Fruit fly (Drosophila melanogaster) whole organism, embryonic: ENCODE data around the gene CG15773.

Experiments
- Bdp1 ChIP-seq: fragments of 200-800 bp; sonication (Bioruptor generic); optimal IDR thresholded peaks from 3 replicates; lab custom pipeline; 2016; ENCODE audit warnings: missing biosample characterization, missing genetic modification characterization
- C15 ChIP-seq: fragments of 200-800 bp; sonication (Bioruptor generic); IDR thresholded peaks from 3 replicates; pipeline ENCODE4 v1.3.6; 2022; ENCODE audit warnings: missing biosample characterization, missing genetic modification characterization
- CG10462 ChIP-seq: fragments of 200-800 bp; sonication (Bioruptor generic); optimal IDR thresholded peaks from 2 replicates; lab custom pipeline; 2016; ENCODE audit warnings: missing biosample characterization, missing genetic modification characterization
- CG11093 ChIP-seq: fragments of 200-800 bp; sonication (Bioruptor generic); IDR thresholded peaks from 3 replicates; pipeline ENCODE4 v1.3.6; 2022; ENCODE audit warnings: missing biosample characterization, missing genetic modification characterization
- CG12299 ChIP-seq: fragments of 200-800 bp; sonication (Bioruptor generic); optimal IDR thresholded peaks from 2 replicates; lab custom pipeline; 2018; ENCODE audit warnings: missing biosample characterization, mild to moderate bottlenecking, missing genetic modification characterization
- CG15073 ChIP-seq: fragments of 200-800 bp; sonication (Bioruptor generic); optimal IDR thresholded peaks from 2 replicates; lab custom pipeline; 2016; ENCODE audit warnings: missing biosample characterization, missing genetic modification characterization
- CG4730 ChIP-seq: fragments of 200-800 bp; sonication (Bioruptor generic); IDR thresholded peaks from 2 replicates; pipeline ENCODE4 v1.3.6; 2022; ENCODE audit warnings: missing biosample characterization, missing genetic modification characterization
- CG8924 ChIP-seq: fragments of 200-800 bp; optimal IDR thresholded peaks from 3 replicates; lab custom pipeline; 2019; ENCODE audit warnings: missing biosample characterization, mild to moderate bottlenecking, missing genetic modification characterization, moderate library complexity
- Dll ChIP-seq: fragments of 200-800 bp; sonication (Bioruptor generic); IDR thresholded peaks from 4 replicates; pipeline ENCODE4 v1.3.6; 2022; ENCODE audit warnings: missing biosample characterization, missing genetic modification characterization; ENCODE audit not compliant: partially characterized antibody
- Jarid2 ChIP-seq: fragments of 200-800 bp; sonication (Bioruptor generic); optimal IDR thresholded peaks from 3 replicates; lab custom pipeline; 2017; ENCODE audit warnings: mild to moderate bottlenecking, missing biosample characterization, missing genetic modification reagents, missing genetic modification characterization
- Poxn ChIP-seq: fragments of 200-800 bp; sonication (Bioruptor generic); IDR thresholded peaks from 2 replicates; pipeline ENCODE4 v1.3.6; 2022; ENCODE audit warnings: missing biosample characterization, missing genetic modification characterization
- gt ChIP-seq: fragments of 200-800 bp; sonication (Bioruptor generic); IDR thresholded peaks from 2 replicates; pipeline ENCODE4 v1.3.6; 2022; ENCODE audit warnings: missing biosample characterization, missing genetic modification characterization
- vvl ChIP-seq: fragments of 200-800 bp; sonication (Bioruptor generic); IDR thresholded peaks from 2 replicates; pipeline ENCODE4 v1.3.6; 2022; ENCODE audit warnings: missing biosample characterization, missing genetic modification characterization

dm6 chrX:5696436-5697022 lies 36.0 kb upstream of the CG15773 start:
- TF ChIP-seq CG12299 (tag; lab: Kevin White, UChicago) (peak; percentile 79), gt (GFP tag; lab: Robert Waterston, UW) (peak; percentile 83), Bdp1 (peak; percentile 90), Poxn (GFP tag; lab: Robert Waterston, UW) (peak; percentile 49; the same call in 1 of the 2 replicates), Dll (no peak), CG11093 (GFP tag; lab: Robert Waterston, UW) (peak; percentile 93), CG4730 (GFP tag; lab: Robert Waterston, UW) (peak; percentile 96), CG10462 (GFP tag; lab: Kevin White, UChicago) (peak; percentile 97), Jarid2 (GFP tag; lab: Kevin White, UChicago) (peak; percentile 81), CG15073 (GFP tag; lab: Kevin White, UChicago) (peak; percentile 87), C15 (GFP tag; lab: Robert Waterston, UW) (peak; percentile 87; the same call in 2 of the 3 replicates), CG8924 (tag; lab: Kevin White, UChicago) (peak; percentile 77), vvl (GFP tag; lab: Robert Waterston, UW) (peak; percentile 98)
